Fruit fly (Drosophila melanogaster): ENCODE data around the gene ZnT77C.

ZnT77C gene

DNA sequence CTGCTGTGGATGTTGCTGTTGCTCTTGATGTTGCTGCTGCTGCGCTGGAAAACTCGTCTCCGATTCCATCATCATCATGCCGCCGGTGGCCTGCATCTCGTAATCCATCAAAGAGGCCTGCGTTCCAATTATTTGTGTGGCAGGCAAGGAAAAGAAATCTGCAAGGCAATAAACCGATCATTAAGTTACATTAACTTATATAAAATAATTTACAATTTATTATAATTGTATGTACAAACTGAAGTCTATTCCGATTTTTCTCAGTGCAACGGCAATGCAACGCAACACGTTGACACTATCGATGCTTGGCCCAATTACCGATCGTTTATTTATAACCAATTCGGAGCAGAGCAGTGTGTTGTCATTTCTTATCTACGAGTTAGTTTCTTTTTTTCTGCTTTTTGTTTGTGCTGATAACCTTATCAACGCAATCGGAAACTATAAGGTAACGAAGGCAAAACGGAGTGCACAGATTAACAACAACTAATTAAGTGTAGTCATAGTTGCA lies 23.7 kb downstream of the ZnT77C start:
- TF ChIP-seq CG13204 (GFP tag; optimal IDR thresholded peaks at IDR 0.05) (no peak), CG8159 (tag; optimal IDR thresholded peaks at IDR 0.05) (no peak), rn (GFP tag; IDR thresholded peaks at IDR 0.05) (0 out of 2 replicates have a peak, but pooled peaks have one; percentile 24), CG32121 (GFP tag; IDR thresholded peaks at IDR 0.05) (peak; percentile 55; the same call in 1 of the 2 replicates), EcR (GFP tag; optimal IDR thresholded peaks at IDR 0.05) (no peak), Pif1B (GFP tag; optimal IDR thresholded peaks at IDR 0.05) (no peak), fd96Ca (GFP tag; IDR thresholded peaks at IDR 0.05) (peak; percentile 80), CG15710 (tag; optimal IDR thresholded peaks at IDR 0.05) (no peak), Ets98B (GFP tag; IDR thresholded peaks at IDR 0.05) (peak; percentile 82), CG17806 (tag; optimal IDR thresholded peaks at IDR 0.05) (no peak), CG9948 (tag; optimal IDR thresholded peaks at IDR 0.05) (no peak), CG10348 (GFP tag; IDR thresholded peaks at IDR 0.05) (no peak), CG14655 (GFP tag; optimal IDR thresholded peaks at IDR 0.05) (peak; percentile 47), gl (tag; optimal IDR thresholded peaks at IDR 0.05) (no peak), CG4496 (GFP tag; IDR thresholded peaks at IDR 0.05) (peak; percentile 84), D1 (tag; optimal IDR thresholded peaks at IDR 0.05) (no peak), CG8301 (tag; optimal IDR thresholded peaks at IDR 0.05) (peak; percentile 47), Pif1A (GFP tag; optimal IDR thresholded peaks at IDR 0.05) (no peak), CG34367 (tag; optimal IDR thresholded peaks at IDR 0.05) (peak; percentile 11), Snoo (tag; optimal IDR thresholded peaks at IDR 0.05) (peak; percentile 9), CG12605 (GFP tag; IDR thresholded peaks at IDR 0.05) (peak; percentile 73)

DNA sequence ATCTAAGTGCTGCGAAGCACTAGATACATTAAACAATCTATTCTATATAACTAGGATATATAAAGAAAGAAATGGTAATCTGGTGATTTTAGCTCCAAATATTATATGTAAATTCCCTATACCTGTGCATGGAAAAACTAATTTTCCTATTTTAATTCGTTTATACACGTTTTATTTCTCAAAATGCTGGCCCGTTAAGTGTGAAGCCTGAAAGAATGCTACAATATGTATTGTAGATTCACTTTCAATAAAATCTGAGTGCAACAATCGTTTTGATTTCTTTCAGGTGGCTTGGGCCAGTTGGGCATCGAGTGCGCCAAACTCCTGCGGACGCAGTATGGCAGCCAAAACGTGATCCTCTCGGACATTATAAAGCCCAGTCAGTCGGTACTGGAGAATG lies 27.3 kb downstream of the ZnT77C start:
- TF ChIP-seq D1 (tag; optimal IDR thresholded peaks at IDR 0.05) (no peak), gl (tag; optimal IDR thresholded peaks at IDR 0.05) (no peak), CG8301 (tag; optimal IDR thresholded peaks at IDR 0.05) (no peak), CG17806 (tag; optimal IDR thresholded peaks at IDR 0.05) (no peak)

DNA sequence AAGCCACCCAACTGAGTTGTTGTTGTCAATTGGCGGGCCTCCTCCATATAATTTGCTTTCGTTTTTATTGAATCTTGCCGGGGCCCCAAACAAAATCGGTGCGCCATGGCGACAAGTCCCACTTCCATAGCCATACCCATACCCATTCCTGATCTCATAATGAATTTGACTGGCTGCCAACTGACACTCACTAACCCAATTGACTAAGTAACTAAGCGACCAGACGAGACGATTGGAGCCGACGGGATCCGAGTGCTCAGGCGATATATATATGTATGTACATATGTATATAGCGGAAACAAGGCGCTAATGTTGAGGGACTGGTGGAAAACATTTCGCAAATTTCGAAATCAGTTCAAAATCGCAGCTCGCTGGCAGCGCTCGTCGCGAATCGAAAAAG lies 28.1 kb downstream of the ZnT77C start, which contains the start of gene Tdh:
Gene Tdh (plus strand): TSS at position 346 of the 400 bp plus-strand sequence.
- no peak for TF ChIP-seq CG8159 (tag; optimal IDR thresholded peaks at IDR 0.05)
- no peak for TF ChIP-seq CG8301 (tag; optimal IDR thresholded peaks at IDR 0.05)
- TF ChIP-seq CG17806 (tag; optimal IDR thresholded peaks at IDR 0.05): no peak
- TF ChIP-seq CG32121 (GFP tag; IDR thresholded peaks at IDR 0.05): no peak
- no peak for TF ChIP-seq Snoo (tag; optimal IDR thresholded peaks at IDR 0.05)
- no peak for TF ChIP-seq CG34367 (tag; optimal IDR thresholded peaks at IDR 0.05)
- no peak for TF ChIP-seq fd96Ca (GFP tag; IDR thresholded peaks at IDR 0.05)

DNA sequence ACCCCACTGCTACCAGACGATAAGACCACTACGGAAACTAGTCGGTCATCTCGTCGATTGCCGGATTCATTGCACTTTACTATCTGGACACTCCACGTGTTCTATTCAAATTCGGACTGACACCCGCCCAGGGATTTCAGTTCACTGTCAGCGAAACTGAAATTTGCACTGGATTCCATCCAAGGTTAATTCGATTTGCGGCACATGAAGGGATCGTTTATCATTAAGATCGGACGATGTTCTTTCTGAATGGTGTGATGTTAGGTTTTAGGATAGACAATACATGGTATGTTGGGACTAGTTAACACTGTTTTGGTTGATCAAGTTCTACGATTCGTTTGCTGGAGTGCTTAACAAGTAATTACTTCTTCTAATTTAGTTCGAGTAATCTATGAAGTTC lies 28.8 kb downstream of the ZnT77C start, which contains the start of gene CG42764:
Gene CG42764 (minus strand): TSS at position 101 of the 400 bp plus-strand sequence.
- no peak for TF ChIP-seq EcR (GFP tag; optimal IDR thresholded peaks at IDR 0.05)
- TF ChIP-seq D1 (tag; optimal IDR thresholded peaks at IDR 0.05): no peak
- TF ChIP-seq CG13204 (GFP tag; optimal IDR thresholded peaks at IDR 0.05): no peak
- TF ChIP-seq CG12605 (GFP tag; IDR thresholded peaks at IDR 0.05): no peak
- TF ChIP-seq CG10348 (GFP tag; IDR thresholded peaks at IDR 0.05): no peak
- no peak for TF ChIP-seq gl (tag; optimal IDR thresholded peaks at IDR 0.05)
- no peak for TF ChIP-seq Snoo (tag; optimal IDR thresholded peaks at IDR 0.05)
- TF ChIP-seq Pif1A (GFP tag; optimal IDR thresholded peaks at IDR 0.05): no peak
- no peak for TF ChIP-seq fd96Ca (GFP tag; IDR thresholded peaks at IDR 0.05)
- TF ChIP-seq CG32121 (GFP tag; IDR thresholded peaks at IDR 0.05): no peak
- no peak for TF ChIP-seq CG34367 (tag; optimal IDR thresholded peaks at IDR 0.05)
- TF ChIP-seq Ets98B (GFP tag; IDR thresholded peaks at IDR 0.05): no peak
- no peak for TF ChIP-seq CG8159 (tag; optimal IDR thresholded peaks at IDR 0.05)
- no peak for TF ChIP-seq CG14655 (GFP tag; optimal IDR thresholded peaks at IDR 0.05)
- no peak for TF ChIP-seq CG4496 (GFP tag; IDR thresholded peaks at IDR 0.05)
- TF ChIP-seq rn (GFP tag; IDR thresholded peaks at IDR 0.05): no peak
- no peak for TF ChIP-seq CG15710 (tag; optimal IDR thresholded peaks at IDR 0.05)
- no peak for TF ChIP-seq CG8301 (tag; optimal IDR thresholded peaks at IDR 0.05)

DNA sequence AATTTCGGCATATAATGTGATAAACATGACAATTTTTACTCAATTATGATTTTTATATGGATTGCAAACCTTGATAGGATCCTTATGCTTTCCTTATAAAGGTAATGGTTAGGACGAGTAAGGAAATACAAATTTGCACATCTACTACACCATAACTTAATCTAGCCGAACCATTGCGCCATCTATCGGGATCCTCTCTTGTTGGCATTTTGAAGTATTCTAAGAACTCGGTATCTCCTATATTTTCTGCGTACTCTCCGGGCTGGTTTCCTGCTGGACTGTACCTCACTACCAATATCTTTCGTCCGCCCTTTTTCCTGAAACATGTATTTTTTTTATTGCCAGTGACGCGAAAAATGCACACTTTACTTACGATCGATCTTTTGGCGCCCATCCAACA lies 30.0 kb downstream of the ZnT77C start, which contains the start of gene atk:
Gene atk (minus strand): TSS at position 186 of the 400 bp plus-strand sequence.
- TF ChIP-seq CG34367 (tag; optimal IDR thresholded peaks at IDR 0.05): no peak
- no peak for TF ChIP-seq D1 (tag; optimal IDR thresholded peaks at IDR 0.05)
- TF ChIP-seq CG4496 (GFP tag; IDR thresholded peaks at IDR 0.05): no peak
- TF ChIP-seq rn (GFP tag; IDR thresholded peaks at IDR 0.05): no peak
- no peak for TF ChIP-seq CG15710 (tag; optimal IDR thresholded peaks at IDR 0.05)
- TF ChIP-seq gl (tag; optimal IDR thresholded peaks at IDR 0.05): no peak
- no peak for TF ChIP-seq CG9948 (tag; optimal IDR thresholded peaks at IDR 0.05)
- no peak for TF ChIP-seq fd96Ca (GFP tag; IDR thresholded peaks at IDR 0.05)
- no peak for TF ChIP-seq CG17806 (tag; optimal IDR thresholded peaks at IDR 0.05)
- TF ChIP-seq CG14655 (GFP tag; optimal IDR thresholded peaks at IDR 0.05): no peak
- no peak for TF ChIP-seq EcR (GFP tag; optimal IDR thresholded peaks at IDR 0.05)
- TF ChIP-seq Pif1B (GFP tag; optimal IDR thresholded peaks at IDR 0.05): no peak

DNA sequence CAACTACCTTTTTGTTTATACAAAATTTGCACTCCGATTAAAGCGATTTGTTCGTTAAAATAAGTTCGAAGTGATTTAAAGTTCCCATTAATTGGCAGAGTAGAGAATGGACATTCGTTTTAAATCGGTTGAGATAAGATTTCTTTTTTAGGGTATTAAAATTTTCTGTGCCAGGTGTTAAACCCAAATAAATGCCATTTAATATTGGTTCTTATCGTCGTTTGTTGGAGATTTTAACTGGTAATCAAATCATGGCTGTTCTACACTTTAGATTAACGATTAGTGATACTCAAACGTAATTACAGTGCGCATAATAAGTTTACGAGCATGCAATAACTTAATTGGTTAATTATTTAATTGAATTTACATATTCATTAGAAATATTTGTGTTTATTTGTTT lies 32.3 kb downstream of the ZnT77C start:
- no peak for TF ChIP-seq D1 (tag; optimal IDR thresholded peaks at IDR 0.05)
- no peak for TF ChIP-seq CG15710 (tag; optimal IDR thresholded peaks at IDR 0.05)
- TF ChIP-seq CG8159 (tag; optimal IDR thresholded peaks at IDR 0.05): no peak
- no peak for TF ChIP-seq CG14655 (GFP tag; optimal IDR thresholded peaks at IDR 0.05)

DNA sequence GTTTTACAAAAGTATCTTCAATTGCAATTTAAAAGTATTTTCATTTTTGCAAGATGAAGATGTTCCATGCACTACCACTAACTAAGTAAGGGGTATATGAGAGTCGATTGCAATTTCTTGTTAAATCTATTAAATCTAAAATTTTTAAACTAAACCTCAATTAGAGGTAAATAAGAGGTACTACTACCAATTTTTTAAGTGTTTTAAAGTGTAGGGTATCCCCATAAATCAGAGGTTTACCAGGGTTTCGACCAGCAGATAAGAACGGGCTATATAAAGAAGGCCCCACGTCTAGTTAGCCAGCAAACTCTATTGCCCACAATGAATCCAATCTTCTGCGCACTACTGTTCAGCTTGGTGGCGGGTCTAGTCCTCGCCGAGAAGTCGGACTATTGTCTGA lies 34.3 kb downstream of the ZnT77C start, which contains the start of gene mag:
Gene mag (plus strand): TSS at position 301 of the 400 bp plus-strand sequence.
- TF ChIP-seq CG34367 (tag; optimal IDR thresholded peaks at IDR 0.05) (no peak), Pif1B (GFP tag; optimal IDR thresholded peaks at IDR 0.05) (no peak), CG15710 (tag; optimal IDR thresholded peaks at IDR 0.05) (no peak), CG12605 (GFP tag; IDR thresholded peaks at IDR 0.05) (no peak), fd96Ca (GFP tag; IDR thresholded peaks at IDR 0.05) (no peak), Ets98B (GFP tag; IDR thresholded peaks at IDR 0.05) (no peak), CG8301 (tag; optimal IDR thresholded peaks at IDR 0.05) (no peak), gl (tag; optimal IDR thresholded peaks at IDR 0.05) (no peak), CG8159 (tag; optimal IDR thresholded peaks at IDR 0.05) (no peak), CG10348 (GFP tag; IDR thresholded peaks at IDR 0.05) (no peak), D1 (tag; optimal IDR thresholded peaks at IDR 0.05) (no peak), CG4496 (GFP tag; IDR thresholded peaks at IDR 0.05) (no peak), CG13204 (GFP tag; optimal IDR thresholded peaks at IDR 0.05) (no peak), CG32121 (GFP tag; IDR thresholded peaks at IDR 0.05) (no peak), CG17806 (tag; optimal IDR thresholded peaks at IDR 0.05) (no peak), Snoo (tag; optimal IDR thresholded peaks at IDR 0.05) (no peak), EcR (GFP tag; optimal IDR thresholded peaks at IDR 0.05) (no peak)
